Worm (Caenorhabditis elegans) whole organism, L4 larva: Measurements from ENCODE around the gene Y71H2B.5.

ENCODE experiments used
- F37D6.2 ChIP-seq: sonication (generic microtip); optimal IDR thresholded peaks from 2 replicates; lab custom pipeline; 2016; ENCODE audit warnings: mild to moderate bottlenecking, missing genetic modification characterization, missing compliant biosample characterization
- F44E2.7 ChIP-seq: fragments of 200-800 bp; sonication (Bioruptor generic); IDR thresholded peaks from 2 replicates; pipeline ENCODE4 v2.1.2; 2022; ENCODE audit warnings: missing genetic modification characterization, missing compliant biosample characterization
- T20F7.1 ChIP-seq: fragments of 200-800 bp; sonication (Bioruptor generic); optimal IDR thresholded peaks from 2 replicates; lab custom pipeline; 2018; ENCODE audit warnings: mild to moderate bottlenecking, missing genetic modification characterization, missing compliant biosample characterization
- T26A8.4 ChIP-seq: fragments of 200-800 bp; sonication (Bioruptor generic); IDR thresholded peaks from 2 replicates; pipeline ENCODE4 v1.3.6; 2022; ENCODE audit warnings: missing genetic modification characterization, missing compliant biosample characterization
- Y48G9A.11 ChIP-seq: fragments of 200-800 bp; sonication (Bioruptor generic); IDR thresholded peaks from 2 replicates; pipeline ENCODE4 v1.3.6; 2022; ENCODE audit warnings: missing genetic modification reagents, missing genetic modification characterization, missing compliant biosample characterization
- aha-1 ChIP-seq: fragments of 150-350 bp; peaks from one replicate; lab custom pipeline; 2014; ENCODE audit warnings: missing biosample characterization, missing genetic modification characterization
- ama-1 ChIP-seq: fragments of 150-350 bp; optimal IDR thresholded peaks from 2 replicates; lab custom pipeline; 2014; ENCODE audit warnings: inconsistent platforms, mixed read lengths
- ceh-32 ChIP-seq: sonication (generic microtip); optimal IDR thresholded peaks from 2 replicates; lab custom pipeline; 2016; ENCODE audit warnings: mild to moderate bottlenecking, missing genetic modification characterization, missing compliant biosample characterization; ENCODE audit not compliant: poor library complexity
- ces-1 ChIP-seq: fragments of 150-350 bp; sonication (generic microtip); optimal IDR thresholded peaks from 4 replicates; lab custom pipeline; 2014; ENCODE audit warnings: missing biosample characterization, missing genetic modification reagents, missing genetic modification characterization
- daf-12 ChIP-seq: fragments of 150-350 bp; optimal IDR thresholded peaks from 2 replicates; lab custom pipeline; 2014; ENCODE audit warnings: missing biosample characterization, missing genetic modification reagents, missing genetic modification characterization
- daf-16 ChIP-seq, 3 experiments: sonication (generic microtip); optimal IDR thresholded peaks; 2 replicates each; lab custom pipeline; 2016 to 2017; ENCODE audit warnings: missing genetic modification characterization in 3 of 3, missing genetic modification reagents in 3 of 3, mild to moderate bottlenecking in 2 of 3, missing compliant biosample characterization in 2 of 3, missing biosample characterization in 1 of 3, moderate library complexity in 1 of 3
- daf-8 ChIP-seq: fragments of 200-800 bp; sonication (Bioruptor generic); IDR thresholded peaks from 2 replicates; pipeline ENCODE4 v1.3.6; 2022; ENCODE audit warnings: missing genetic modification characterization, missing compliant biosample characterization
- dmd-6 ChIP-seq: fragments of 200-800 bp; sonication (Bioruptor generic); IDR thresholded peaks from 2 replicates; pipeline ENCODE4 v1.3.6; 2022; ENCODE audit warnings: missing genetic modification reagents, missing genetic modification characterization, missing compliant biosample characterization
- dve-1 ChIP-seq: sonication (generic microtip); optimal IDR thresholded peaks from 2 replicates; lab custom pipeline; 2017; ENCODE audit warnings: antibody characterized with exemption, mild to moderate bottlenecking, missing genetic modification characterization, missing compliant biosample characterization; ENCODE audit not compliant: insufficient read depth
- fkh-10 ChIP-seq: fragments of 150-350 bp; optimal IDR thresholded peaks from 2 replicates; lab custom pipeline; 2014; ENCODE audit warnings: missing biosample characterization, missing genetic modification reagents, missing genetic modification characterization
- fos-1 ChIP-seq: fragments of 150-350 bp; optimal IDR thresholded peaks from 2 replicates; lab custom pipeline; 2014; ENCODE audit warnings: missing biosample characterization, missing genetic modification characterization
- hif-1 ChIP-seq, 2 experiments: sonication (generic microtip); optimal IDR thresholded peaks; 2 replicates each; lab custom pipeline; 2016 to 2017; ENCODE audit warnings: missing compliant biosample characterization in 2 of 2, missing genetic modification characterization in 2 of 2, missing genetic modification reagents in 2 of 2, missing genotype in 2 of 2, mild to moderate bottlenecking in 1 of 2
- hlh-11 ChIP-seq: fragments of 200-800 bp; sonication (Bioruptor generic); optimal IDR thresholded peaks from 2 replicates; lab custom pipeline; 2018; ENCODE audit warnings: mild to moderate bottlenecking, missing genetic modification characterization, missing compliant biosample characterization
- hmg-1.1 ChIP-seq: fragments of 200-800 bp; sonication (Bioruptor generic); IDR thresholded peaks from 2 replicates; pipeline ENCODE4 v1.3.6; 2022; ENCODE audit warnings: missing genetic modification reagents, missing genetic modification characterization, missing compliant biosample characterization
- lin-13 ChIP-seq: fragments of 150-350 bp; optimal IDR thresholded peaks from 2 replicates; lab custom pipeline; 2014; ENCODE audit warnings: missing biosample characterization, missing genetic modification reagents, missing genetic modification characterization
- lin-29 ChIP-seq: fragments of 200-800 bp; sonication (Bioruptor generic); IDR thresholded peaks from 2 replicates; pipeline ENCODE4 v1.3.6; 2022; ENCODE audit warnings: missing genetic modification reagents, missing genetic modification characterization, missing compliant biosample characterization
- lin-38 ChIP-seq: fragments of 200-800 bp; sonication (Bioruptor generic); IDR thresholded peaks from 2 replicates; pipeline ENCODE4 v1.3.6; 2022; ENCODE audit warnings: missing genetic modification reagents, missing genetic modification characterization, missing compliant biosample characterization
- mdl-1 ChIP-seq, 2 experiments: fragments of 150-350 bp in 1 of 2; sonication (generic microtip) in 1 of 2; optimal IDR thresholded peaks; 2 replicates each; lab custom pipeline; 2014 to 2017; ENCODE audit warnings: missing biosample characterization in 2 of 2, missing genetic modification characterization in 2 of 2
- mdt-29 ChIP-seq: fragments of 200-800 bp; sonication (Bioruptor generic); IDR thresholded peaks from 2 replicates; pipeline ENCODE4 v1.3.6; 2022; ENCODE audit warnings: missing genetic modification reagents, missing genetic modification characterization, missing compliant biosample characterization
- mep-1 ChIP-seq: fragments of 150-350 bp; sonication (generic microtip); optimal IDR thresholded peaks from 3 replicates; lab custom pipeline; 2014; ENCODE audit warnings: missing biosample characterization, missing genetic modification characterization
- mes-2 ChIP-seq: sonication (generic microtip); optimal IDR thresholded peaks from 2 replicates; lab custom pipeline; 2016; ENCODE audit warnings: missing genotype, mild to moderate bottlenecking, missing genetic modification characterization, missing compliant biosample characterization; ENCODE audit not compliant: poor library complexity, severe bottlenecking
- nhr-10 ChIP-seq: fragments of 150-350 bp; optimal IDR thresholded peaks from 2 replicates; lab custom pipeline; 2014; ENCODE audit warnings: missing biosample characterization, missing genetic modification characterization
- nhr-11 ChIP-seq: fragments of 150-350 bp; optimal IDR thresholded peaks from 2 replicates; lab custom pipeline; 2014; ENCODE audit warnings: missing biosample characterization, missing genetic modification characterization
- nhr-25 ChIP-seq: sonication (generic microtip); optimal IDR thresholded peaks from 2 replicates; lab custom pipeline; 2017; ENCODE audit warnings: missing genetic modification characterization, mild to moderate bottlenecking, missing compliant biosample characterization, antibody characterized with exemption, moderate library complexity, borderline replicate concordance; ENCODE audit not compliant: insufficient read depth
- nhr-28 ChIP-seq: fragments of 150-350 bp; optimal IDR thresholded peaks from 2 replicates; lab custom pipeline; 2014; ENCODE audit warnings: missing biosample characterization, missing genetic modification characterization
- nhr-41 ChIP-seq: fragments of 200-800 bp; sonication (Bioruptor generic); IDR thresholded peaks from 2 replicates; pipeline ENCODE4 v1.3.6; 2022; ENCODE audit warnings: missing genetic modification reagents, missing genetic modification characterization, missing compliant biosample characterization
- nhr-42 ChIP-seq: fragments of 200-800 bp; sonication (Bioruptor generic); IDR thresholded peaks from 2 replicates; pipeline ENCODE4 v1.3.6; 2022; ENCODE audit warnings: missing genetic modification characterization, missing compliant biosample characterization
- nhr-48 ChIP-seq: sonication (generic microtip); optimal IDR thresholded peaks from 2 replicates; lab custom pipeline; 2016; ENCODE audit warnings: mild to moderate bottlenecking, missing genetic modification characterization, missing compliant biosample characterization
- nhr-77 ChIP-seq: fragments of 150-350 bp; optimal IDR thresholded peaks from 2 replicates; lab custom pipeline; 2014; ENCODE audit warnings: missing biosample characterization, missing genetic modification characterization
- pqm-1 ChIP-seq: sonication (generic microtip); optimal IDR thresholded peaks from 2 replicates; lab custom pipeline; 2017; ENCODE audit warnings: missing biosample characterization, missing genetic modification characterization
- rbr-2 ChIP-seq: sonication (generic microtip); optimal IDR thresholded peaks from 2 replicates; lab custom pipeline; 2016; ENCODE audit warnings: missing genotype, missing genetic modification characterization, missing compliant biosample characterization
- saeg-2 ChIP-seq: fragments of 200-800 bp; sonication (Bioruptor generic); IDR thresholded peaks from 2 replicates; pipeline ENCODE4 v1.3.6; 2022; ENCODE audit warnings: missing genetic modification reagents, missing genetic modification characterization, missing compliant biosample characterization
- set-16 ChIP-seq: fragments of 200-800 bp; sonication (Bioruptor generic); IDR thresholded peaks from 2 replicates; pipeline ENCODE4 v1.3.6; 2022; ENCODE audit warnings: missing genetic modification reagents, missing genetic modification characterization, missing compliant biosample characterization
- skn-1 ChIP-seq: fragments of 150-350 bp; optimal IDR thresholded peaks from 2 replicates; lab custom pipeline; 2014; ENCODE audit warnings: missing biosample characterization, missing genetic modification characterization
- spr-1 ChIP-seq: sonication (generic microtip); optimal IDR thresholded peaks from 2 replicates; lab custom pipeline; 2016; ENCODE audit warnings: mild to moderate bottlenecking, missing genetic modification characterization, missing compliant biosample characterization
- unc-130 ChIP-seq: sonication (generic microtip); optimal IDR thresholded peaks from 2 replicates; lab custom pipeline; 2016; ENCODE audit warnings: missing genetic modification reagents, missing genetic modification characterization, missing compliant biosample characterization
- unc-39 ChIP-seq: sonication (generic microtip); optimal IDR thresholded peaks from 2 replicates; lab custom pipeline; 2017; ENCODE audit warnings: missing biosample characterization, missing genetic modification characterization
- ztf-11 ChIP-seq: fragments of 150-350 bp; optimal IDR thresholded peaks from 2 replicates; lab custom pipeline; 2014; ENCODE audit warnings: missing biosample characterization, missing genetic modification characterization

Gene Y71H2B.5

DNA sequence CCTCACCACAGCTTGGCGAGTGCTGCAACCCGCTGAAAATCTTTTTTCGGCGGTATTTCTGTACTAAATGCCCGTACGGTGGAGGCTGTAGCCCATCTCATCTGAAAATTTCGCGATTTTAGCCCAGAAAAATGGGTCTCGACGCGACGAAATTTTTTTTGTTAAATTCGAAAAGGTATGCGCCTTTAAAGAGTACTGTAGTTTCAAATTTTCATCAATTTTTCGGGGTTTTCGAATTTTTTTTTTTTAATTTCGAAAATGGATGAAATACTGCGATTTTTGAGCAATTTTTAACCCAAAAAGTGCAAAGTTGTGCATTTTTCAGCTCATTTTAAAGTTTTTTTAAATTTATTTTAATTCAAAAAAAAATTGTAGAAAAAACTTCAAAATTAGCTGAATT is 36.4 kb upstream of the Y71H2B.5 start, which contains the start of gene Y54F10AR.2:
Gene Y54F10AR.2, minus strand, starts transcription at position 101 of the 400 bp plus-strand sequence.
- TF ChIP-seq unc-39 (tag; lab: Kevin White, UChicago): no peak
- no peak for TF ChIP-seq spr-1
- TF ChIP-seq daf-16 (GFP tag; optimal IDR thresholded peaks at IDR 0.05; lab: Kevin White, UChicago): no peak
- TF ChIP-seq daf-16 (tag; optimal IDR thresholded peaks at IDR 0.05; lab: Kevin White, UChicago): no peak
- TF ChIP-seq lin-29 (GFP tag; lab: Robert Waterston, UW): no peak
- no peak for TF ChIP-seq daf-8 (GFP tag; lab: Robert Waterston, UW)
- no peak for TF ChIP-seq saeg-2 (GFP tag; lab: Robert Waterston, UW)
- TF ChIP-seq nhr-41: no peak
- no peak for TF ChIP-seq ceh-32 (tag; lab: Kevin White, UChicago)
- no peak for TF ChIP-seq F44E2.7
- TF ChIP-seq fkh-10 (GFP tag; lab: Kevin White, UChicago): no peak

DNA sequence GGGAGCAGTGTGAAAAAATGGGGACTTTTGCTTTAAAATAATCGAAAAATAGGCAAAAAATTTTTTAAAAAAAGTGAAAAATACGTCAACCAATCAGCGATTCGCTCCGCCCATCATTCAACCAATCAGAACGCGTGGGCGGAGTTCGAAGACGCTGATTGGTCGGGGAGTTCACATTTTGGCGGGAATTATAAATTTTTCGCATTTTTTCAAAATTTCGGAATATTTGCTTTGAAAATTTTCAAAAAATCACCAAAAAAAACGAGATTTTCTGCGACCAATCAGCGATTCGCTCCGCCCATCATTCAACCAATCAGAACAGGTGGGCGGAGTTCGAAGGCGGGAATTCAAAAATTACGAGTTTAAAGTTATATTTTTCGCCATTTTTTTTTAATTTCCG is 35.4 kb upstream of the Y71H2B.5 start:
- no peak for TF ChIP-seq mdl-1 (tag; optimal IDR thresholded peaks at IDR 0.05; lab: Kevin White, UChicago)

DNA sequence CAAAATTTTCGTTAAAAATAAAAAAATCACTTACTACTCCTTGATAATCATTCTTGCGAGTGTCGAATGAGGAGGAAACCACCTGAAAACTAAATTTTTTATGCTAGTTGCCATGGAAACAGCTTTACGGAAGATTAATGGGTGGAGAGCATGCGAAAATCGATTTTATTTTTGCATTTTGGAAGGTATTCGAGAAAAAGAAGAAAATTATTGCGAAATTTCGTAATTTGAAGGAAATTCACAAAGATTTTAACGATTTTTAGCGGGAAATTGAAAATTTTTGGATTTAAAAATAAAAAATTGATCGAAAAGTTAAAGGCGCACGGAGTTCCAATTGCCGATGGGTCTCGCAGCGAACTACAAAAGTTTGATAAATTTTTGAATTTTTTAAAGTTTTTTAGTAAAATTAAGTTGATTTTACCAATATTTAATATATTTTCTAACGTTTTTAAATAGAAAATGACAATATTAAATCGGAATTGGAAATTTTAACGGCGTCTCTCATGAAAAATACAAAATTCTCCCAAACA is 32.1 kb upstream of the Y71H2B.5 start, which contains the start of gene Y54F10AR.1:
Gene Y54F10AR.1, minus strand, starts transcription at position 51 of the 530 bp plus-strand sequence.
- no peak for TF ChIP-seq F44E2.7
- TF ChIP-seq nhr-25 (tag; lab: Kevin White, UChicago): no peak
- no peak for TF ChIP-seq mdl-1 (tag; optimal IDR thresholded peaks at IDR 0.05; lab: Kevin White, UChicago)
- TF ChIP-seq T26A8.4 (GFP tag; lab: Robert Waterston, UW): no peak

DNA sequence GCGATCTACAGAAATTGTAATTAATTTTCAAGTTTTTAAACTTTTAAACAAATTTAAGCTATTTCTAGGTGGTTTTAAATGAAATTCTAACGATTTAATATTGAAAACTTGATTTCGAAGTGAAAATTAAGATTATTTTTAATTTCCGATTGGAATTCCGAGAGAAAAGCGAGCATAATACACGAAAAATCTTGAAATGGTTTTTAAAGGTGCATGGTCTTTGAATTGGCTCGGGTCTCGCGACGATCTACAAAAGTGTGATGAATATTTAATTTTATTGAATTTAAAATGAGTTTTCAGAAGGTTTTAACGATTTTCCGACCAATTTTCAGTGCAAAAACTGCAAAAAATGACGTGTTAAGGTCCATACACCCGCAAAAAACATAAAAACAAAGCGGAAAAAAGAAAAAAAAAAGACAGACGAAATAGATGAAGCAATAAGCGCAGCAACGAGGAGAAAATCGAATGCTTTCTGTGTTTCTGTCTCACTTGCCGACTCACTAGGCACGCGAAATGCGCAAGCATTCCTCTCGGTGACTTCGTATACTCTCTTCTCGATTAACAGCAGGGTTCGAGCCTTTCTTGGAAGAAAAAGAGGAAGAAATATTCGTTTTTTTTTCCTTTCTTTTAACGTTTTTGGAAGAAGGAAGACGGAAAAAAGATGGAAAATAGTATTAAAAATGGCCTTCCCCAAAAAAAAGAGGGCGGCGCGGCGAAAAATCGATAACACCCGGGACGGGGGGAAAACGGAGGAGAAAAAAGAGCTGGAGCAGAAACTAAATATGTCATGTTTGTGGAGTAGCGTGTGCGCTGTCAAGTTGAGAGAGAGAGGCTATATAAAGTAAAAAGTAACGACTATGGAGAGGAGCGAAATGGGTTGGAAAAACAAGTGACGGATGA is 31.2 kb upstream of the Y71H2B.5 start:
- TF ChIP-seq nhr-11 (tag; lab: Kevin White, UChicago) (peak; percentile 62), ama-1 (lab: Kevin White, UChicago) (no peak), pqm-1 (tag; lab: Kevin White, UChicago) (peak; percentile 37), dmd-6 (peak; percentile 51), mes-2 (tag; lab: Kevin White, UChicago) (peak; percentile 39), skn-1 (no peak), mdt-29 (GFP tag; lab: Robert Waterston, UW) (no peak), nhr-28 (peak; percentile 52), hlh-11 (tag; lab: Kevin White, UChicago) (peak; percentile 72), spr-1 (peak; percentile 6), ztf-11 (tag; lab: Kevin White, UChicago) (no peak), fos-1 (no peak), unc-130 (GFP tag; lab: Kevin White, UChicago) (no peak), F37D6.2 (tag; lab: Kevin White, UChicago) (peak; percentile 59), T20F7.1 (no peak), lin-38 (GFP tag; lab: Robert Waterston, UW) (peak; percentile 50), dve-1 (tag; lab: Kevin White, UChicago) (peak; percentile 62), hmg-1.1 (GFP tag; lab: Robert Waterston, UW) (peak; percentile 74), lin-13 (GFP tag; lab: Kevin White, UChicago) (peak; percentile 62), nhr-10 (tag; lab: Kevin White, UChicago) (no peak), nhr-42 (GFP tag; lab: Robert Waterston, UW) (no peak), rbr-2 (tag; lab: Kevin White, UChicago) (peak; percentile 75), daf-12 (tag; lab: Kevin White, UChicago) (no peak), aha-1 (tag; lab: Kevin White, UChicago) (peak; percentile 42), saeg-2 (GFP tag; lab: Robert Waterston, UW) (no peak), set-16 (GFP tag; lab: Robert Waterston, UW) (no peak), hif-1 (tag; optimal IDR thresholded peaks at IDR 0.05; lab: Kevin White, UChicago) (peak in 1 of 2 experiments; percentile 59), nhr-77 (peak; percentile 5), ces-1 (peak; percentile 8), mep-1 (tag; lab: Kevin White, UChicago) (peak; percentile 84), nhr-48 (tag; lab: Kevin White, UChicago) (peak; percentile 11), Y48G9A.11 (GFP tag; lab: Robert Waterston, UW) (no peak)
